Worm (Caenorhabditis elegans) whole organism, L4 larva: ENCODE data around the gene Y17G9B.11.
A peak's percentile ranks its signal among the peaks of the same experiment; 100 is the strongest.

ENCODE experiments used
- T20F7.1 ChIP-seq: fragments of 200-800 bp; sonication (Bioruptor generic); optimal IDR thresholded peaks from 2 replicates; lab custom pipeline; 2018; ENCODE audit warnings: mild to moderate bottlenecking, missing genetic modification characterization, missing compliant biosample characterization
- Y48G9A.11 ChIP-seq: fragments of 200-800 bp; sonication (Bioruptor generic); IDR thresholded peaks from 2 replicates; pipeline ENCODE4 v1.3.6; 2022; ENCODE audit warnings: missing genetic modification reagents, missing genetic modification characterization, missing compliant biosample characterization
- ZK337.2 ChIP-seq: fragments of 200-800 bp; sonication (Bioruptor generic); IDR thresholded peaks from 2 replicates; pipeline ENCODE4 v1.3.6; 2022; ENCODE audit warnings: missing genetic modification reagents, missing genetic modification characterization, missing compliant biosample characterization
- ZK546.5 ChIP-seq, 2 experiments: sonication (generic microtip); optimal IDR thresholded peaks; 2 replicates each; lab custom pipeline; 2017; ENCODE audit warnings: missing biosample characterization in 2 of 2, missing genetic modification characterization in 2 of 2
- aly-2 ChIP-seq: sonication (generic microtip); optimal IDR thresholded peaks from 2 replicates; lab custom pipeline; 2018; ENCODE audit warnings: missing biosample characterization, missing genetic modification characterization
- ama-1 ChIP-seq: fragments of 150-350 bp; optimal IDR thresholded peaks from 2 replicates; lab custom pipeline; 2014; ENCODE audit warnings: inconsistent platforms, mixed read lengths
- ceh-28 ChIP-seq: fragments of 150-350 bp; optimal IDR thresholded peaks from 2 replicates; lab custom pipeline; 2014; ENCODE audit warnings: missing biosample characterization, missing genetic modification reagents, missing genetic modification characterization
- ceh-44 ChIP-seq: fragments of 200-800 bp; sonication (Bioruptor generic); IDR thresholded peaks from 2 replicates; pipeline ENCODE4 v1.3.6; 2022; ENCODE audit warnings: missing genetic modification reagents, missing genetic modification characterization, missing compliant biosample characterization
- ceh-62 ChIP-seq: sonication (generic microtip); optimal IDR thresholded peaks from 2 replicates; lab custom pipeline; 2017; ENCODE audit warnings: missing biosample characterization, missing genetic modification characterization
- cey-2 ChIP-seq: sonication (generic microtip); optimal IDR thresholded peaks from 3 replicates; lab custom pipeline; 2017; ENCODE audit warnings: missing genetic modification characterization, mild to moderate bottlenecking, missing compliant biosample characterization, antibody characterized with exemption, borderline replicate concordance; ENCODE audit not compliant: insufficient read depth
- daf-16 ChIP-seq, 3 experiments: sonication (generic microtip); optimal IDR thresholded peaks; 2 replicates each; lab custom pipeline; 2016 to 2017; ENCODE audit warnings: missing genetic modification characterization in 3 of 3, missing genetic modification reagents in 3 of 3, mild to moderate bottlenecking in 2 of 3, missing compliant biosample characterization in 2 of 3, missing biosample characterization in 1 of 3, moderate library complexity in 1 of 3
- daf-8 ChIP-seq: fragments of 200-800 bp; sonication (Bioruptor generic); IDR thresholded peaks from 2 replicates; pipeline ENCODE4 v1.3.6; 2022; ENCODE audit warnings: missing genetic modification characterization, missing compliant biosample characterization
- dpl-1 ChIP-seq: fragments of 150-350 bp; optimal IDR thresholded peaks from 2 replicates; lab custom pipeline; 2014; ENCODE audit warnings: missing biosample characterization, missing genetic modification reagents, missing genetic modification characterization
- dve-1 ChIP-seq: sonication (generic microtip); optimal IDR thresholded peaks from 2 replicates; lab custom pipeline; 2017; ENCODE audit warnings: antibody characterized with exemption, mild to moderate bottlenecking, missing genetic modification characterization, missing compliant biosample characterization; ENCODE audit not compliant: insufficient read depth
- egl-27 ChIP-seq: sonication (generic microtip); optimal IDR thresholded peaks from 3 replicates; lab custom pipeline; 2017; ENCODE audit warnings: missing biosample characterization, missing genetic modification reagents, missing genetic modification characterization
- gei-8 ChIP-seq: fragments of 200-800 bp; sonication (Bioruptor generic); optimal IDR thresholded peaks from 2 replicates; lab custom pipeline; 2018; ENCODE audit warnings: mild to moderate bottlenecking, missing genetic modification characterization, missing compliant biosample characterization
- hlh-11 ChIP-seq: fragments of 200-800 bp; sonication (Bioruptor generic); optimal IDR thresholded peaks from 2 replicates; lab custom pipeline; 2018; ENCODE audit warnings: mild to moderate bottlenecking, missing genetic modification characterization, missing compliant biosample characterization
- hlh-30 ChIP-seq: sonication (generic microtip); optimal IDR thresholded peaks from 2 replicates; lab custom pipeline; 2017; ENCODE audit warnings: antibody characterized with exemption, mild to moderate bottlenecking, missing genetic modification characterization, missing compliant biosample characterization; ENCODE audit not compliant: insufficient read depth
- lim-7 ChIP-seq: fragments of 200-800 bp; sonication (Bioruptor generic); IDR thresholded peaks from 2 replicates; pipeline ENCODE4 v1.3.6; 2022; ENCODE audit warnings: missing genetic modification characterization, missing compliant biosample characterization
- lin-15B ChIP-seq: fragments of 150-350 bp; sonication (generic microtip); optimal IDR thresholded peaks from 3 replicates; lab custom pipeline; 2014; ENCODE audit warnings: missing biosample characterization, missing genetic modification characterization
- lin-38 ChIP-seq: fragments of 200-800 bp; sonication (Bioruptor generic); IDR thresholded peaks from 2 replicates; pipeline ENCODE4 v1.3.6; 2022; ENCODE audit warnings: missing genetic modification reagents, missing genetic modification characterization, missing compliant biosample characterization
- lin-39 ChIP-seq: fragments of 150-350 bp; optimal IDR thresholded peaks from 2 replicates; lab custom pipeline; 2014; ENCODE audit warnings: missing biosample characterization, missing genetic modification reagents, missing genetic modification characterization
- lsy-2 ChIP-seq, 2 experiments: fragments of 150-350 bp in 1 of 2; sonication (generic microtip) in 1 of 2; optimal IDR thresholded peaks; 2 replicates each; lab custom pipeline; 2014 to 2017; ENCODE audit warnings: missing biosample characterization in 2 of 2, missing genetic modification characterization in 2 of 2
- mdl-1 ChIP-seq, 2 experiments: fragments of 150-350 bp in 1 of 2; sonication (generic microtip) in 1 of 2; optimal IDR thresholded peaks; 2 replicates each; lab custom pipeline; 2014 to 2017; ENCODE audit warnings: missing biosample characterization in 2 of 2, missing genetic modification characterization in 2 of 2
- mep-1 ChIP-seq: fragments of 150-350 bp; sonication (generic microtip); optimal IDR thresholded peaks from 3 replicates; lab custom pipeline; 2014; ENCODE audit warnings: missing biosample characterization, missing genetic modification characterization
- mes-2 ChIP-seq: sonication (generic microtip); optimal IDR thresholded peaks from 2 replicates; lab custom pipeline; 2016; ENCODE audit warnings: missing genotype, mild to moderate bottlenecking, missing genetic modification characterization, missing compliant biosample characterization; ENCODE audit not compliant: poor library complexity, severe bottlenecking
- mxl-3 ChIP-seq: fragments of 200-800 bp; sonication (Bioruptor generic); optimal IDR thresholded peaks from 2 replicates; lab custom pipeline; 2018; ENCODE audit warnings: mild to moderate bottlenecking, missing genetic modification characterization, missing compliant biosample characterization
- nhr-10 ChIP-seq: fragments of 150-350 bp; optimal IDR thresholded peaks from 2 replicates; lab custom pipeline; 2014; ENCODE audit warnings: missing biosample characterization, missing genetic modification characterization
- nhr-111 ChIP-seq: fragments of 200-800 bp; sonication (Bioruptor generic); optimal IDR thresholded peaks from 2 replicates; lab custom pipeline; 2018; ENCODE audit warnings: mild to moderate bottlenecking, missing genetic modification characterization, missing compliant biosample characterization
- nhr-25 ChIP-seq: sonication (generic microtip); optimal IDR thresholded peaks from 2 replicates; lab custom pipeline; 2017; ENCODE audit warnings: missing genetic modification characterization, mild to moderate bottlenecking, missing compliant biosample characterization, antibody characterized with exemption, moderate library complexity, borderline replicate concordance; ENCODE audit not compliant: insufficient read depth
- nhr-28 ChIP-seq: fragments of 150-350 bp; optimal IDR thresholded peaks from 2 replicates; lab custom pipeline; 2014; ENCODE audit warnings: missing biosample characterization, missing genetic modification characterization
- nhr-48 ChIP-seq: sonication (generic microtip); optimal IDR thresholded peaks from 2 replicates; lab custom pipeline; 2016; ENCODE audit warnings: mild to moderate bottlenecking, missing genetic modification characterization, missing compliant biosample characterization
- nhr-77 ChIP-seq: fragments of 150-350 bp; optimal IDR thresholded peaks from 2 replicates; lab custom pipeline; 2014; ENCODE audit warnings: missing biosample characterization, missing genetic modification characterization
- rbr-2 ChIP-seq: sonication (generic microtip); optimal IDR thresholded peaks from 2 replicates; lab custom pipeline; 2016; ENCODE audit warnings: missing genotype, missing genetic modification characterization, missing compliant biosample characterization
- snpc-1.2 ChIP-seq: fragments of 200-800 bp; sonication (Bioruptor generic); IDR thresholded peaks from 2 replicates; pipeline ENCODE4 v1.3.6; 2022; ENCODE audit warnings: missing genetic modification reagents, missing genetic modification characterization, missing compliant biosample characterization
- tra-1 ChIP-seq: fragments of 200-800 bp; sonication (Bioruptor generic); IDR thresholded peaks from 2 replicates; pipeline ENCODE4 v1.3.6; 2022; ENCODE audit warnings: missing genetic modification reagents, missing genetic modification characterization, missing compliant biosample characterization
- unc-130 ChIP-seq: sonication (generic microtip); optimal IDR thresholded peaks from 2 replicates; lab custom pipeline; 2016; ENCODE audit warnings: missing genetic modification reagents, missing genetic modification characterization, missing compliant biosample characterization
- unc-39 ChIP-seq: sonication (generic microtip); optimal IDR thresholded peaks from 2 replicates; lab custom pipeline; 2017; ENCODE audit warnings: missing biosample characterization, missing genetic modification characterization
- unc-62 ChIP-seq, 3 experiments: fragments of 150-350 bp in 1 of 3; sonication (generic microtip); optimal IDR thresholded peaks in 2 of 3; peaks in 1 of 3; 1 replicate in 1 of 3; 2 replicates in 2 of 3; lab custom pipeline; 2014 to 2017; ENCODE audit warnings: missing biosample characterization in 3 of 3, missing genetic modification characterization in 3 of 3, missing genetic modification reagents in 3 of 3, missing genotype in 1 of 3
- vab-7 ChIP-seq: fragments of 200-800 bp; sonication (Bioruptor generic); IDR thresholded peaks from 2 replicates; pipeline ENCODE4 v1.3.6; 2022; ENCODE audit warnings: missing genetic modification reagents, missing genetic modification characterization, missing compliant biosample characterization
- zip-11 ChIP-seq: fragments of 200-800 bp; sonication (Bioruptor generic); IDR thresholded peaks from 2 replicates; pipeline ENCODE4 v1.3.6; 2022; ENCODE audit warnings: missing genetic modification characterization, missing compliant biosample characterization
- zip-2 ChIP-seq: fragments of 150-350 bp; optimal IDR thresholded peaks from 2 replicates; lab custom pipeline; 2014; ENCODE audit warnings: missing biosample characterization, missing genetic modification characterization
- ztf-11 ChIP-seq: fragments of 150-350 bp; optimal IDR thresholded peaks from 2 replicates; lab custom pipeline; 2014; ENCODE audit warnings: missing biosample characterization, missing genetic modification characterization

Gene Y17G9B.11

ce11 chrIV:4788332-4788731 lies 31.9 kb downstream of the Y17G9B.11 start, which contains the start of gene nhr-104 (continued):
- no peak for TF ChIP-seq gei-8 (GFP tag; lab: Kevin White, UChicago)
- no peak for TF ChIP-seq ZK337.2 (GFP tag; lab: Robert Waterston, UW)
- peak in 1 of 2 experiments; percentile 86 for TF ChIP-seq mdl-1 (tag; optimal IDR thresholded peaks at IDR 0.05; lab: Kevin White, UChicago)
- TF ChIP-seq zip-2 (tag; lab: Kevin White, UChicago), result no peak
- no peak for TF ChIP-seq vab-7 (GFP tag; lab: Robert Waterston, UW)

ce11 chrIV:4789445-4789844 lies 33.0 kb downstream of the Y17G9B.11 start, which contains the start of gene R11E3.1:
Gene R11E3.1 (plus strand): TSS chrIV:4789745.
- TF ChIP-seq unc-62 (GFP tag; optimal IDR thresholded peaks at IDR 0.05 in 1 of 2; lab: Kevin White, UChicago) (no peak), unc-62 (tag; optimal IDR thresholded peaks at IDR 0.05; lab: Kevin White, UChicago) (no peak), ceh-62 (tag; lab: Kevin White, UChicago) (no peak), vab-7 (GFP tag; lab: Robert Waterston, UW) (no peak), ceh-44 (GFP tag; lab: Robert Waterston, UW) (no peak), zip-11 (no peak), lsy-2 (tag; optimal IDR thresholded peaks at IDR 0.05; lab: Kevin White, UChicago) (no peak), egl-27 (tag; lab: Kevin White, UChicago) (no peak), Y48G9A.11 (GFP tag; lab: Robert Waterston, UW) (no peak), unc-39 (tag; lab: Kevin White, UChicago) (no peak), lin-39 (tag; lab: Kevin White, UChicago) (no peak), ztf-11 (tag; lab: Kevin White, UChicago) (no peak)

- peak; percentile 37 for TF ChIP-seq hlh-11 (tag; lab: Kevin White, UChicago)
- TF ChIP-seq Y48G9A.11 (GFP tag; lab: Robert Waterston, UW), result no peak
- TF ChIP-seq nhr-10 (tag; lab: Kevin White, UChicago), result no peak
- peak; percentile 29 for TF ChIP-seq nhr-48 (tag; lab: Kevin White, UChicago)
- peak; percentile 12 for TF ChIP-seq nhr-28
- no peak for TF ChIP-seq T20F7.1 (GFP tag; lab: Kevin White, UChicago)
- TF ChIP-seq mxl-3 (GFP tag; lab: Kevin White, UChicago), result peak; percentile 8
- TF ChIP-seq lim-7, result no peak
- TF ChIP-seq aly-2 (tag; lab: Kevin White, UChicago), result no peak
- TF ChIP-seq cey-2, result peak; percentile 48
- 0 out of 2 replicates have a peak, but pooled peaks have one; percentile 44 for TF ChIP-seq tra-1 (GFP tag; lab: Robert Waterston, UW)
- TF ChIP-seq rbr-2 (tag; lab: Kevin White, UChicago), result no peak
- no peak for TF ChIP-seq ceh-28 (tag; lab: Kevin White, UChicago)
Observed at ce11 chrIV:4795111-4795510, 38.7 kb downstream of the Y17G9B.11 start.

- TF ChIP-seq ZK546.5 (tag; optimal IDR thresholded peaks at IDR 0.05; lab: Kevin White, UChicago), result no peak
- TF ChIP-seq lsy-2 (tag; optimal IDR thresholded peaks at IDR 0.05; lab: Kevin White, UChicago), result peak in 1 of 2 experiments; percentile 75
- TF ChIP-seq snpc-1.2 (GFP tag; lab: Robert Waterston, UW), result no peak
- peak; percentile 60 for TF ChIP-seq mep-1 (tag; lab: Kevin White, UChicago)
- TF ChIP-seq ztf-11 (tag; lab: Kevin White, UChicago), result no peak
- peak; percentile 53 for TF ChIP-seq nhr-77 (tag; lab: Kevin White, UChicago)
- peak; percentile 22 for TF ChIP-seq unc-130 (GFP tag; lab: Kevin White, UChicago)
- no peak for TF ChIP-seq daf-8
- no peak for TF ChIP-seq lin-15B (tag; lab: Kevin White, UChicago)
- TF ChIP-seq dpl-1 (GFP tag; lab: Kevin White, UChicago), result peak; percentile 33
- TF ChIP-seq dve-1 (tag; lab: Kevin White, UChicago), result peak; percentile 29
- no peak for TF ChIP-seq daf-16 (GFP tag; optimal IDR thresholded peaks at IDR 0.05; lab: Kevin White, UChicago)
- TF ChIP-seq daf-16 (tag; optimal IDR thresholded peaks at IDR 0.05; lab: Kevin White, UChicago), result peak; percentile 29
- no peak for TF ChIP-seq tra-1 (GFP tag; lab: Robert Waterston, UW)
- no peak for TF ChIP-seq nhr-28
- peak; percentile 93 for TF ChIP-seq lin-38 (GFP tag; lab: Robert Waterston, UW)
- TF ChIP-seq nhr-111 (GFP tag; lab: Kevin White, UChicago), result no peak
- peak; percentile 7 for TF ChIP-seq ceh-28 (tag; lab: Kevin White, UChicago)
- peak; percentile 8 for TF ChIP-seq hlh-30 (tag; lab: Kevin White, UChicago)
- peak; percentile 67 for TF ChIP-seq mes-2 (tag; lab: Kevin White, UChicago)
- peak; percentile 48 for TF ChIP-seq nhr-25 (tag; lab: Kevin White, UChicago)
- TF ChIP-seq rbr-2 (tag; lab: Kevin White, UChicago), result peak; percentile 44
- peak; percentile 20 for TF ChIP-seq ama-1 (lab: Kevin White, UChicago)
Observed at ce11 chrIV:4799114-4799513, 42.7 kb downstream of the Y17G9B.11 start, which contains the start of gene eor-1. Gene eor-1 (minus strand): TSS chrIV:4799178.
